Worm (Caenorhabditis elegans) whole organism, late embryonic: ENCODE measurements around the gene str-27.

Source experiments
- dve-1 ChIP-seq: sonication (generic microtip); optimal IDR thresholded peaks from 2 replicates; lab custom pipeline; 2017; ENCODE audit warnings: antibody characterized with exemption, mild to moderate bottlenecking, missing genetic modification characterization, missing compliant biosample characterization
- pha-4 ChIP-seq: fragments of 150-350 bp; optimal IDR thresholded peaks from 2 replicates; lab custom pipeline; 2018; ENCODE audit warnings: missing biosample characterization, missing genetic modification reagents, missing genetic modification characterization

- TF ChIP-seq pha-4 (tag; lab: Kevin White, UChicago) (no peak), dve-1 (no peak)
These were observed 33.4 kb downstream of the str-27 start, which contains the start of gene nhr-53 for ce11 chrV:15702263-15702662.
